Fruit fly (Drosophila melanogaster): ENCODE data around the gene CG46523.
A peak's percentile ranks its signal among the peaks of the same experiment; 100 is the strongest.

CG46523 gene

DNA sequence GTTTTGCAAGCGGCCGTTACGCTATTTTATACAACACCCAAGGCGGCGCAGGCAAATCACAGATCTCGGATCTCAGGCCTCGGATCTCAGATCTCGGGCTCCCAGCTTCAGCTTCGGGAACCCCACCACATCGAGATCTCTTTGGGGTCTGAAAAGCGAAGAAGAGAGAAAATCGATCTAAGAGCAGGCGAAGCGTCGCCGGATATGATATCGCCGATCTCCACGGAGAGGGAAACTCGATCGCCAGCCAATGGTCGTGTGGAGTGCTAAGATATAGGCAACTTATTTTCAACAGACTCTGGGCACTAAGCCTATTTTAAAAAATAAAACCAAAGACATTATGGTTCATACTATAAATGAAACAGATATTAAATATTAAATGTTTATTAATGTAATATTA, at the start of gene CG46523, which contains the start of gene CG5687:
Gene CG46523 (minus strand): TSS at position 337 of the 400 bp plus-strand sequence.
Gene CG5687 (minus strand): TSS at position 337 of the 400 bp plus-strand sequence.
- TF ChIP-seq Mnt (GFP tag; optimal IDR thresholded peaks at IDR 0.05) (no peak), CG7101 (tag; optimal IDR thresholded peaks at IDR 0.05) (no peak), Crg-1 (GFP tag; optimal IDR thresholded peaks at IDR 0.05) (no peak), CG12768 (GFP tag; optimal IDR thresholded peaks at IDR 0.05) (no peak), pad (GFP tag; optimal IDR thresholded peaks at IDR 0.05) (no peak), Hr96 (GFP tag; optimal IDR thresholded peaks at IDR 0.05) (no peak), CG33017 (tag; optimal IDR thresholded peaks at IDR 0.05) (no peak), bab1 (GFP tag; optimal IDR thresholded peaks at IDR 0.05) (no peak), ovo (GFP tag; optimal IDR thresholded peaks at IDR 0.05) (no peak), cnc (optimal IDR thresholded peaks at IDR 0.05) (no peak), cic (GFP tag; optimal IDR thresholded peaks at IDR 0.05) (no peak), toe (GFP tag; optimal IDR thresholded peaks at IDR 0.05) (no peak), kay (GFP tag; ENCODE audit: borderline replicate concordance) (no peak), CG7045 (GFP tag; optimal IDR thresholded peaks at IDR 0.05) (no peak), Clk (GFP tag; optimal IDR thresholded peaks at IDR 0.05) (no peak), CG14711 (tag; optimal IDR thresholded peaks at IDR 0.05) (no peak), CG11617 (GFP tag; optimal IDR thresholded peaks at IDR 0.05) (no peak), CG1620 (GFP tag; optimal IDR thresholded peaks at IDR 0.05) (no peak)

DNA sequence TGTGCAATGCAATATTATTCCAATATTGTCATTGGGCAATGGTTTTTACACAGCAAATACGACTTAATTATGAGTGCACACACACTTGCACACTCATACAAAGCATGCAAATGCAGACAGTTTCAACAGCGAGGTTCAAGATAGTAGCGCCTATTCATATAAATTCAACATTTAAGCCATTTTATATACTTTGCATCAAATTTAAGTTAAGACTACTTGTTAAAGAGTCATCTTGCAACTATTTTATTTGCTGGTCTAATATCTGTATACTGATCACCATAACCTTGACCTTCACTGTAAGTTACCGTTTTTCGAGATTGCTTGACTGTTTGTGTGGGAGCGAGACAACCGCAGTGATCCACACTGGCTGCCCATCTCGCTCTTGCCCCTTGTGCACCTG, 46.5 kb upstream of the CG46523 start:
- TF ChIP-seq CG33017 (tag; optimal IDR thresholded peaks at IDR 0.05) (no peak), CG12768 (GFP tag; optimal IDR thresholded peaks at IDR 0.05) (no peak), Hr96 (GFP tag; optimal IDR thresholded peaks at IDR 0.05) (no peak), CG11617 (GFP tag; optimal IDR thresholded peaks at IDR 0.05) (no peak), CG5204 (GFP tag; optimal IDR thresholded peaks at IDR 0.05) (no peak), kay (GFP tag; ENCODE audit: borderline replicate concordance) (no peak), CG7045 (GFP tag; optimal IDR thresholded peaks at IDR 0.05) (no peak), CG14711 (tag; optimal IDR thresholded peaks at IDR 0.05) (no peak)

DNA sequence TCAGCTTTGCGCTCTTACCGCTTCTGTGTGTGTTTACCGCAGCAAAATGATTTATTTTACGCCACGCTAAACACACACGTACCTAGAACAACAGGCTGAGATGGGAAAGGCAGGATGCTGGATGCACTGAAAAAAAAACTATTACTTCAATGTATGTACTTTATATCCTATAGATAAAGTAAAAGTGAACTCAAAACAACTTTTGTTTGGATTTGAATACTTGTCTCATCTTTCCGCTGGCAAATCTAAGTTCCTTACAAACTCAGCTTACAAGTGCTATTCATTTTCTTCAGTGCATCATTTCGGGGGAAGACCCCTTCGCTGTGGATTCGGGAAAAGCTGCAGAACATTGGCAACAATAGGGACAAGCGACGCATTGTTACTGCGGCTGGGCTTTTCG, 37.9 kb upstream of the CG46523 start:
- TF ChIP-seq pad (GFP tag; optimal IDR thresholded peaks at IDR 0.05): no peak
- TF ChIP-seq CG5204 (GFP tag; optimal IDR thresholded peaks at IDR 0.05): no peak
- no peak for TF ChIP-seq CG12768 (GFP tag; optimal IDR thresholded peaks at IDR 0.05)
- TF ChIP-seq CG7101 (tag; optimal IDR thresholded peaks at IDR 0.05): no peak
- TF ChIP-seq ovo (GFP tag; optimal IDR thresholded peaks at IDR 0.05): no peak
- no peak for TF ChIP-seq Mnt (GFP tag; optimal IDR thresholded peaks at IDR 0.05)
- TF ChIP-seq Clk (GFP tag; optimal IDR thresholded peaks at IDR 0.05): no peak
- TF ChIP-seq CG1620 (GFP tag; optimal IDR thresholded peaks at IDR 0.05): no peak
- TF ChIP-seq CG14711 (tag; optimal IDR thresholded peaks at IDR 0.05): no peak
- TF ChIP-seq tj (GFP tag; optimal IDR thresholded peaks at IDR 0.05): no peak
- no peak for TF ChIP-seq Crg-1 (GFP tag; optimal IDR thresholded peaks at IDR 0.05)
- no peak for TF ChIP-seq CG11617 (GFP tag; optimal IDR thresholded peaks at IDR 0.05)
- no peak for TF ChIP-seq cic (GFP tag; optimal IDR thresholded peaks at IDR 0.05)
- no peak for TF ChIP-seq bab1 (GFP tag; optimal IDR thresholded peaks at IDR 0.05)

DNA sequence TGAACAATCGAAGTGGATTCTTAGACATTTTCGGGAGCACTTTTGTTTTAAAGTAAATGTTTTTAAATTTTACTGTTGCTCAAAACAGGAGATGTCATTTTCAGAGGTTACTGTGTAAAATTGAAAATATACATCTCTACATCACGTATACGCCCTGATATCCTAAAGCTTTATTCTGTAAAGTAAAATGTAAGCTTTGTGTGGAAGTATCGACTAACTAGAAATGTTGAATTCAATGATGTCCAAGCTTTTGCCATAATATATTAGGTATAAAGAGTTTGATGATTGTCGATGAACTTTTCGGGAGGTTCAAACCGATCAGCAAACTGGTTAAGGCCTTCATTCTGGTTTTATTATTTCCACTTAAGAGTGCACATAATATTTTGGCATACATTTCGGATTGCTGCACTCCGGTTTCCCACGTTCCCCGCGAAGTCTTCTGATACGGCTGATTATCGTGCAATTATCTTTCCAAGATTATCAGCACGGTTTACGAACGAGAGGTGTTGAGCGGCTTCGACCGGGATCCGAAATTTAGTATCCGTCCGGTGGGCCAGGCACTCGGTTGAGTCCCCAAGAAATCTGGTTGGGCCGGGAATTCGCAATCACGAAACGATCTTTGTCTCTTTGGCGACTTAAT, 32.3 kb upstream of the CG46523 start, which contains the start of the genes CG11815 and acs:
Gene CG11815 (minus strand): TSS at position 98 of the 640 bp plus-strand sequence.
Gene acs (plus strand): TSS at position 536 of the 640 bp plus-strand sequence.
- TF ChIP-seq tj (GFP tag; optimal IDR thresholded peaks at IDR 0.05) (no peak), bab1 (GFP tag; optimal IDR thresholded peaks at IDR 0.05) (peak; percentile 1)

DNA sequence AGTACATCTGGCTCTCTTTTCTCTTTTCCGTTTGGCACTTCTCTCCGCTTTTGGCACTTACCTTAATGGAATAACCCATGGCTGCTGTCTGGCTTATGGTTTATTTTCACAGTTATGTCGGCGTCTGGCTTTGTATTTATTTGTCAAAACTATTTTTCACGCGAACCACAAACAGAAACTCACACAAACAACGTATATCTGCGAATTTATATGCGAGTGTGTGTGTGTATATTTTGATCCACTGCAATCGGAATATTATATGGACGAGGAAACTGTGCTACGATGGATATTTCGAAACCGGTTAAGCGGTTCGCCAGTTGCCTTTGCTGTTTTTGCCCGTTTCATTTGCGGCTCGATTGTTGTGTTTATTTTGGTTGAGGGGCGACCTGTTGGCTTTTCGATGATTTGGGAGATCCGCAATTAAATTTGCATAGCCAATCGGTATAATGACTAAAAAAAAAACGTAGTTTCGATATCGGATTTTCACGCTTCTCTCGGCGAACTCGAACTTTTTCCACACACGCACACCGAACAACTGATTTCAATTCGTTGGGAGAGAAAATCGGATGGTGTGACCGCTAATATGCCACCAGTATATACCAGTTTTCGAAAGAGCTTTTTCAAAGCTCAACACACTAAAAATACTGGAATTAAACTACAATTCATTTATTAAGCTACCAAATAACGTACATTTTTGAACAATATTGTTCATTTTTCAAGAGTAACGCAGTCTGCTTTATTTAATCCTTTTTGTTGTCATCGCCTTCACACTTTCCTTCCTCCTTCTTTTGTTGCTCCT, 30.8 kb upstream of the CG46523 start, which contains the start of gene CG1927:
Gene CG1927 (minus strand): TSS at position 541 of the 799 bp plus-strand sequence.
- TF ChIP-seq CG1620 (GFP tag; optimal IDR thresholded peaks at IDR 0.05): no peak
- peak; percentile 23 for TF ChIP-seq tj (GFP tag; optimal IDR thresholded peaks at IDR 0.05)
- no peak for TF ChIP-seq CG5204 (GFP tag; optimal IDR thresholded peaks at IDR 0.05)
- TF ChIP-seq CG7101 (tag; optimal IDR thresholded peaks at IDR 0.05): no peak
- peak; percentile 11 for TF ChIP-seq CG11617 (GFP tag; optimal IDR thresholded peaks at IDR 0.05)
- TF ChIP-seq cic (GFP tag; optimal IDR thresholded peaks at IDR 0.05): peak; percentile 35
- no peak for TF ChIP-seq CG12768 (GFP tag; optimal IDR thresholded peaks at IDR 0.05)
- no peak for TF ChIP-seq CG14711 (tag; optimal IDR thresholded peaks at IDR 0.05)
- TF ChIP-seq bab1 (GFP tag; optimal IDR thresholded peaks at IDR 0.05): peak; percentile 44
- TF ChIP-seq Mnt (GFP tag; optimal IDR thresholded peaks at IDR 0.05): peak; percentile 26

DNA sequence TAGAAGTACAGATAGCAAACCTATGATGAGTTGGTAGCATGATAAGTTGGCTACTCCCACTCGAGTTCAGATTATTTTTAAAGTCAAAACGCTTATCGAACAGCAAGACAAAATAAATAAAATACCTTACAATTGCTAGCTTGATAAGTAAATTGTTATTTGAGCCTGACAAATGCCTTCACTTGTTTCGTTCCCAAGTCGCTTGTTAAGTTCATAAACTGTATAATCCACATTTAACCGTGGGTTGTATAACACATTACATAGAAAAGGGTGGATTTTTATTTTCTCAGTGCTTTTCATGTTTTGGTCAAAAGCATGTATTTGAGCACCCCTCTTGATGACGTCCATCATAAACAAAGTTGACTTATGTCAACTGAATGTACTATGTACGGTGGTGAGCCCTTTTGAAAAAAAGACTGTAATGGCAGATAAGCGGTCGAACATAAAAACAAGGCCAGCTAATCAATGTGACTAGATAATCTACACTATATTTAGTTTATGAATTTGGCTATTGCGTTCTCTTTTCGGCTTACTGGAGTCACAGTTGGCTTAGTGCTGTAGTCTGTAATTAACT, 30.0 kb upstream of the CG46523 start:
- no peak for TF ChIP-seq bab1 (GFP tag; optimal IDR thresholded peaks at IDR 0.05)
- no peak for TF ChIP-seq tj (GFP tag; optimal IDR thresholded peaks at IDR 0.05)
- TF ChIP-seq CG14711 (tag; optimal IDR thresholded peaks at IDR 0.05): no peak
- TF ChIP-seq Crg-1 (GFP tag; optimal IDR thresholded peaks at IDR 0.05): no peak
- TF ChIP-seq CG7101 (tag; optimal IDR thresholded peaks at IDR 0.05): no peak
- TF ChIP-seq Mnt (GFP tag; optimal IDR thresholded peaks at IDR 0.05): no peak
- TF ChIP-seq CG12768 (GFP tag; optimal IDR thresholded peaks at IDR 0.05): no peak
- TF ChIP-seq CG5204 (GFP tag; optimal IDR thresholded peaks at IDR 0.05): no peak
- TF ChIP-seq toe (GFP tag; optimal IDR thresholded peaks at IDR 0.05): no peak
- TF ChIP-seq cic (GFP tag; optimal IDR thresholded peaks at IDR 0.05): no peak
- no peak for TF ChIP-seq kay (GFP tag; ENCODE audit: borderline replicate concordance)
